Worm (Caenorhabditis elegans): ENCODE data around the gene H39E23.3.

H39E23.3 gene

DNA sequence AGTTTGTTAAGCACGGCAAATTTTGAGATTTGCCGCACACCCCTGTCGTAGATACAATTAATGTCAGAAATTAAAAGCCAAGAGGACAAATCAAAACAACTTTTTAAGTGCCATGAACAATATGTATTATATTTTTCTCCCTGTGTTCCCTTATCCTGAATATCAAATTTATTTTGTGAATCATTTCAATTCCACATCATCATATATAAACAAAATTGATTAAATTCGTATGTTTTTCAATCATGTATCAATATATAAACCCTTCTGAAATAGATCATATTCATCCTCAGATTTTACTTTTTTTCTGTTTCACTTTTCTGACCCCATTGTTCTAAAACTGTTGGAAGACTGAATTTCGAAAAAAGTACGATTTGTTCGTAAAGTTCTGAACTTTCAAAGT, 33.5 kb upstream of the H39E23.3 start, which contains the start of gene D1086.11:
TSS of gene D1086.11 (plus strand) at position 301 of the 400 bp plus-strand sequence.
- no peak for TF ChIP-seq ceh-27 (GFP tag; optimal IDR thresholded peaks at IDR 0.05)
- TF ChIP-seq nhr-80 (tag; optimal IDR thresholded peaks at IDR 0.05), result no peak
- TF ChIP-seq efl-1 (GFP tag; optimal IDR thresholded peaks at IDR 0.05), result no peak
- no peak for TF ChIP-seq hsf-1 (GFP tag; IDR thresholded peaks at IDR 0.05)
- no peak for TF ChIP-seq ztf-6 (GFP tag; IDR thresholded peaks at IDR 0.05)
- no peak for TF ChIP-seq ztf-22 (GFP tag; optimal IDR thresholded peaks at IDR 0.05)
- no peak for TF ChIP-seq ztf-26 (tag; optimal IDR thresholded peaks at IDR 0.05)
- no peak for TF ChIP-seq repo-1 (tag; optimal IDR thresholded peaks at IDR 0.05)

- TF ChIP-seq bed-2 (GFP tag; IDR thresholded peaks at IDR 0.05) (no peak), tbp1 (GFP tag; optimal IDR thresholded peaks at IDR 0.05) (no peak), ztf-26 (tag; optimal IDR thresholded peaks at IDR 0.05) (no peak), lsy-27 (tag; optimal IDR thresholded peaks at IDR 0.05; ENCODE audit: borderline replicate concordance, insufficient read depth) (no peak), ZK185.1 (tag; optimal IDR thresholded peaks at IDR 0.05; ENCODE audit: poor library complexity, severe bottlenecking) (no peak), F55B11.4 (tag; optimal IDR thresholded peaks at IDR 0.05; ENCODE audit: borderline replicate concordance, insufficient read depth) (no peak), xnd-1 (tag; optimal IDR thresholded peaks at IDR 0.05) (no peak), chd-7 (tag; optimal IDR thresholded peaks at IDR 0.05) (no peak), ztf-3 (GFP tag; optimal IDR thresholded peaks at IDR 0.05) (no peak), F39B2.1 (GFP tag; IDR thresholded peaks at IDR 0.05) (no peak)
Observed at ce11 chrV:14079501-14079900, 28.1 kb upstream of the H39E23.3 start, which contains the start of gene D1086.6. TSS of gene D1086.6 (plus strand) at chrV:14079801.

ce11 chrV:14082453-14082852, 25.2 kb upstream of the H39E23.3 start, which contains the start of gene D1086.10:
TSS of gene D1086.10 (plus strand) at chrV:14082753.
- TF ChIP-seq cebp-2 (GFP tag; IDR thresholded peaks at IDR 0.05) (no peak), snpc-3.4 (tag; optimal IDR thresholded peaks at IDR 0.05) (no peak), mcd-1 (GFP tag; IDR thresholded peaks at IDR 0.05) (no peak), tbx-9 (tag; optimal IDR thresholded peaks at IDR 0.05; ENCODE audit: borderline replicate concordance) (no peak), fkh-3 (tag; optimal IDR thresholded peaks at IDR 0.05) (no peak), egl-18 (GFP tag; IDR thresholded peaks at IDR 0.05) (no peak), ztf-18 (tag; optimal IDR thresholded peaks at IDR 0.05) (no peak), Y56A3A.18 (GFP tag; IDR thresholded peaks at IDR 0.05) (no peak), sdz-38 (tag; optimal IDR thresholded peaks at IDR 0.05) (no peak), nhr-120 (GFP tag; IDR thresholded peaks at IDR 0.05) (no peak), ets-4 (GFP tag; optimal IDR thresholded peaks at IDR 0.05) (no peak), somi-1 (GFP tag; optimal IDR thresholded peaks at IDR 0.05) (no peak)

DNA sequence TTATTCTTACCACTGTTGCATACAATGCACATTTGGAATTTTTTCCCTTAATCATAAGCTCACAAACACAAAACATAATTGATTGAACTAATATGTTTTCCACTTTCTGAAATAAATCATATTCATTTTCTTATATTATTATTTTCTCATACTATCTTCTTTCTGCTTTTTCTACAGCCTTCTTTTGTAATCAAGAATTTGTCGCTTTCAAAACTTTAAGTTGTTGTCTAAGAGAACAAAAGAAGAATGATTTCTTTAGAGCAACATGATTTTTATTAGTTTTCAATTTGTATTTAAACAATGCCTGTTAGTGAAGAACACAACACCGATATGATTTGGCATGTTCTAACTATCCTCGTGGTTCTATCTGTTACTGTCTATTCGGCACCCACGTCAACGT, 23.6 kb upstream of the H39E23.3 start, which contains the start of gene D1086.7:
TSS of gene D1086.7 (plus strand) at position 301 of the 400 bp plus-strand sequence.
- TF ChIP-seq lin-40 (tag; optimal IDR thresholded peaks at IDR 0.05) (no peak), repo-1 (tag; optimal IDR thresholded peaks at IDR 0.05) (no peak), ets-4 (GFP tag; optimal IDR thresholded peaks at IDR 0.05) (no peak), ceh-58 (GFP tag; IDR thresholded peaks at IDR 0.05) (no peak), cebp-1 (GFP tag; IDR thresholded peaks at IDR 0.05) (no peak), cebp-1 (tag; optimal IDR thresholded peaks at IDR 0.05) (no peak), nhr-90 (tag; optimal IDR thresholded peaks at IDR 0.05) (no peak), Y53F4B.3 (GFP tag; IDR thresholded peaks at IDR 0.05) (no peak), efl-1 (GFP tag; optimal IDR thresholded peaks at IDR 0.05) (no peak)

Measured in whole organism, young adult.